Worm (Caenorhabditis elegans) whole organism, midembryonic: ENCODE measurements around the gene R05G6.9.

ENCODE experiments used
- flt-1 ChIP-seq: fragments of 200-800 bp; sonication (Bioruptor generic); IDR thresholded peaks from 2 replicates; pipeline ENCODE4 v1.3.6; 2022; ENCODE audit warnings: missing genetic modification characterization, missing compliant biosample characterization
- klf-2 ChIP-seq: fragments of 200-800 bp; sonication (Bioruptor generic); conservative IDR thresholded peaks from 2 replicates; pipeline ENCODE4 v1.3.6; 2022; ENCODE audit warnings: missing genetic modification reagents, missing genetic modification characterization, missing compliant biosample characterization
- tab-1 ChIP-seq: fragments of 200-800 bp; sonication (Bioruptor generic); IDR thresholded peaks from 2 replicates; pipeline ENCODE4 v1.3.6; 2022; ENCODE audit warnings: missing genetic modification characterization, missing compliant biosample characterization

DNA sequence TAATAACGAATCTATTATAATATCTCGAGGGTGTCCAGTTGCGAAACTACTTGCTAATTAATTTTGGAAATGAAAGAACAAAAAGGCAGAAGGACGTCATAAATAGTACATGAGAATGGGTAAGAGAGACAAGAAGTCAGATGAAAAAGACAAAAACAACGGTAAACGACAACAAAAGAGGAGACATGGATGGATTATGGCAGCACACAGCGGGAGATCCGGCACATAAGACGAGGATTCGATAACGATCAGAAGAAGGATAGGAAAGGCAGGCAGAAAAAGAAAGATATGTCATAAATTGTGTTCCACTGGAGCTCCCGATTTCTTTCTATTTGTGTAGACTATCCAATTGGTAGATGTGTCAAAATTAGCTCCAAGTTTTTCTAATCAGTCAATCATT lies 5.5 kb upstream of the R05G6.9 start:
- TF ChIP-seq tab-1 (GFP tag; lab: Robert Waterston, UW) (no peak), flt-1 (no peak), klf-2 (GFP tag; lab: Robert Waterston, UW) (no peak)
